Fruit fly (Drosophila melanogaster): ENCODE data around the gene tey.

The tey gene

DNA sequence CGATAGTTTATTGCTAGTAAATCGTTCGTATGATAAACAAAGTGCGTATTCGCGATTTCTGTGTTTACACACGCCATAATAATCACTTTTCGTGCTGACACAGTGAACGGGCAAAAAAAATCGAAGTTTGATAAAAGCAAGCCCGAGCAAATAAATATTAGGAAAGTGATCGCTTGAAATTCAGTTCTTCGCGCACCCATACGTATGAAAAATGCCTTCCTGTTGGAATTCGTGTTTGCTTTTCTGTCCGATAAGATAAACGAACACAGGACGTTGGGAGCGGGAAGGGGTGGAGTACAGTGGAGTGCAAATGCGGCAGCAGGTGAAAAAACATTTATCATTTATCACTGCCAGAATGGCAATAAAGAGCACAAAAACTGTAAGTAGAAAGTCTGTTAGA is 33.2 kb downstream of the tey start (continued):
- TF ChIP-seq Dip2 (GFP tag; IDR thresholded peaks at IDR 0.05) (no peak), HLH3B (GFP tag; IDR thresholded peaks at IDR 0.05) (0 out of 2 replicates have a peak, but pooled peaks have one; percentile 13), Spps (tag; optimal IDR thresholded peaks at IDR 0.05) (no peak), stwl (tag; optimal IDR thresholded peaks at IDR 0.05) (no peak), chinmo (GFP tag; IDR thresholded peaks at IDR 0.05; ENCODE audit: partially characterized antibody) (0 out of 4 replicates have a peak, but pooled peaks have one; percentile 34), dm (GFP tag; optimal IDR thresholded peaks at IDR 0.05) (no peak), CG13296 (GFP tag; optimal IDR thresholded peaks at IDR 0.05) (no peak), CG2712 (tag; optimal IDR thresholded peaks at IDR 0.05) (no peak), CG15479 (GFP tag; optimal IDR thresholded peaks at IDR 0.05) (peak; percentile 16), unpg (GFP tag; optimal IDR thresholded peaks at IDR 0.05) (no peak), hkb (optimal IDR thresholded peaks at IDR 0.05) (no peak), hkb (GFP tag; IDR thresholded peaks at IDR 0.05) (0 out of 2 replicates have a peak, but pooled peaks have one; percentile 32), ac (GFP tag; optimal IDR thresholded peaks at IDR 0.05) (peak; percentile 4), CG10462 (GFP tag; optimal IDR thresholded peaks at IDR 0.05) (no peak), rib (GFP tag; IDR thresholded peaks at IDR 0.05) (peak; percentile 54), cwo (GFP tag; optimal IDR thresholded peaks at IDR 0.05) (peak; percentile 0), Dip3 (GFP tag; optimal IDR thresholded peaks at IDR 0.05) (peak; percentile 10), CG6854 (GFP tag; optimal IDR thresholded peaks at IDR 0.05) (peak; percentile 31), Hmr (GFP tag; optimal IDR thresholded peaks at IDR 0.05) (peak; percentile 57), slbo (GFP tag; IDR thresholded peaks at IDR 0.05) (0 out of 2 replicates have a peak, but pooled peaks have one; percentile 15), sug (tag; optimal IDR thresholded peaks at IDR 0.05) (peak; percentile 51), ro (GFP tag; IDR thresholded peaks at IDR 0.05) (no peak), corto (GFP tag; optimal IDR thresholded peaks at IDR 0.05) (no peak), CHES-1-like (GFP tag; optimal IDR thresholded peaks at IDR 0.05) (peak; percentile 18), sob (GFP tag; IDR thresholded peaks at IDR 0.05) (peak; percentile 11; the same call in 1 of the 2 replicates), CG18599 (GFP tag; optimal IDR thresholded peaks at IDR 0.05) (peak; percentile 68), trh (GFP tag; optimal IDR thresholded peaks at IDR 0.05) (no peak), NK7.1 (GFP tag; optimal IDR thresholded peaks at IDR 0.05) (no peak), CG2199 (GFP tag; IDR thresholded peaks at IDR 0.05) (0 out of 3 replicates have a peak, but pooled peaks have one; percentile 31), row (GFP tag; IDR thresholded peaks at IDR 0.05) (peak; percentile 43; the same call in 2 of the 3 replicates), GATAe (GFP tag; conservative IDR thresholded peaks at IDR 0.05) (peak; percentile 93), Optix (GFP tag; IDR thresholded peaks at IDR 0.05) (no peak), Fer1 (GFP tag; optimal IDR thresholded peaks at IDR 0.05) (peak; percentile 42), mirr (GFP tag; optimal IDR thresholded peaks at IDR 0.05) (peak; percentile 62), HmgZ (tag; optimal IDR thresholded peaks at IDR 0.05) (peak; percentile 22), CG3995 (GFP tag; optimal IDR thresholded peaks at IDR 0.05) (peak; percentile 67), Elba2 (GFP tag; optimal IDR thresholded peaks at IDR 0.05) (peak; percentile 66), CG34376 (GFP tag; optimal IDR thresholded peaks at IDR 0.05) (peak; percentile 64), insv (GFP tag; optimal IDR thresholded peaks at IDR 0.05) (peak in 1 of 2 experiments; percentile 51), Drgx (GFP tag; IDR thresholded peaks at IDR 0.05) (no peak), Adf1 (GFP tag; IDR thresholded peaks at IDR 0.05) (peak; percentile 29; the same call in 1 of the 2 replicates), Dbx (GFP tag; IDR thresholded peaks at IDR 0.05) (0 out of 3 replicates have a peak, but pooled peaks have one; percentile 8), caup (GFP tag; optimal IDR thresholded peaks at IDR 0.05; ENCODE audit: severe bottlenecking) (peak; percentile 53), cg (GFP tag; optimal IDR thresholded peaks at IDR 0.05) (peak; percentile 42), run (tag; optimal IDR thresholded peaks at IDR 0.05) (no peak), Gsc (GFP tag; IDR thresholded peaks at IDR 0.05) (no peak), CG6791 (GFP tag; IDR thresholded peaks at IDR 0.05; ENCODE audit: partially characterized antibody) (no peak), fd96Cb (tag; optimal IDR thresholded peaks at IDR 0.05) (no peak), Chrac-16 (GFP tag; optimal IDR thresholded peaks at IDR 0.05) (no peak), bsh (GFP tag; optimal IDR thresholded peaks at IDR 0.05) (no peak), CG2120 (GFP tag; optimal IDR thresholded peaks at IDR 0.05) (peak; percentile 1)
